Worm (Caenorhabditis elegans) whole organism, L4 larva: ENCODE data around the gene vps-2.
A peak's percentile ranks its signal among the peaks of the same experiment; 100 is the strongest.

Experiments
- F10B5.3 ChIP-seq: sonication (generic microtip); optimal IDR thresholded peaks from 2 replicates; lab custom pipeline; 2016; ENCODE audit warnings: mild to moderate bottlenecking, missing genetic modification characterization, missing compliant biosample characterization
- F26F4.8 ChIP-seq: fragments of 200-800 bp; sonication (Bioruptor generic); conservative IDR thresholded peaks from 2 replicates; pipeline ENCODE4 v1.3.6; 2022; ENCODE audit warnings: missing genetic modification characterization, missing compliant biosample characterization
- F49E8.2 ChIP-seq: sonication (generic microtip); optimal IDR thresholded peaks from 2 replicates; lab custom pipeline; 2016; ENCODE audit warnings: missing compliant biosample characterization, mild to moderate bottlenecking, missing genetic modification characterization, borderline replicate concordance
- Y105C5A.15 ChIP-seq: fragments of 200-800 bp; sonication (Bioruptor generic); IDR thresholded peaks from 2 replicates; pipeline ENCODE4 v1.3.6; 2022; ENCODE audit warnings: missing genetic modification characterization, missing compliant biosample characterization
- Y75B8A.6 ChIP-seq: fragments of 200-800 bp; sonication (Bioruptor generic); IDR thresholded peaks from 2 replicates; pipeline ENCODE4 v1.3.6; 2022; ENCODE audit warnings: missing genetic modification reagents, missing genetic modification characterization, missing compliant biosample characterization
- ZK337.2 ChIP-seq: fragments of 200-800 bp; sonication (Bioruptor generic); IDR thresholded peaks from 2 replicates; pipeline ENCODE4 v1.3.6; 2022; ENCODE audit warnings: missing genetic modification reagents, missing genetic modification characterization, missing compliant biosample characterization
- ceh-28 ChIP-seq: fragments of 150-350 bp; optimal IDR thresholded peaks from 2 replicates; lab custom pipeline; 2014; ENCODE audit warnings: missing biosample characterization, missing genetic modification reagents, missing genetic modification characterization
- daf-12 ChIP-seq: fragments of 150-350 bp; optimal IDR thresholded peaks from 2 replicates; lab custom pipeline; 2014; ENCODE audit warnings: missing biosample characterization, missing genetic modification reagents, missing genetic modification characterization
- daf-16 ChIP-seq, 3 experiments: sonication (generic microtip); optimal IDR thresholded peaks; 2 replicates each; lab custom pipeline; 2016 to 2017; ENCODE audit warnings: missing genetic modification characterization in 3 of 3, missing genetic modification reagents in 3 of 3, mild to moderate bottlenecking in 2 of 3, missing compliant biosample characterization in 2 of 3, missing biosample characterization in 1 of 3, moderate library complexity in 1 of 3
- dmd-8 ChIP-seq: fragments of 200-800 bp; sonication (Bioruptor generic); IDR thresholded peaks from 2 replicates; pipeline ENCODE4 v1.3.6; 2022; ENCODE audit warnings: missing genetic modification characterization, missing compliant biosample characterization
- dpl-1 ChIP-seq: fragments of 150-350 bp; optimal IDR thresholded peaks from 2 replicates; lab custom pipeline; 2014; ENCODE audit warnings: missing biosample characterization, missing genetic modification reagents, missing genetic modification characterization
- duxl-1 ChIP-seq: sonication (generic microtip); optimal IDR thresholded peaks from 2 replicates; lab custom pipeline; 2016; ENCODE audit warnings: mild to moderate bottlenecking, missing genetic modification characterization, moderate library complexity, missing compliant biosample characterization; ENCODE audit not compliant: poor library complexity
- hif-1 ChIP-seq, 2 experiments: sonication (generic microtip); optimal IDR thresholded peaks; 2 replicates each; lab custom pipeline; 2016 to 2017; ENCODE audit warnings: missing compliant biosample characterization in 2 of 2, missing genetic modification characterization in 2 of 2, missing genetic modification reagents in 2 of 2, missing genotype in 2 of 2, mild to moderate bottlenecking in 1 of 2
- hlh-11 ChIP-seq: fragments of 200-800 bp; sonication (Bioruptor generic); optimal IDR thresholded peaks from 2 replicates; lab custom pipeline; 2018; ENCODE audit warnings: mild to moderate bottlenecking, missing genetic modification characterization, missing compliant biosample characterization
- hmg-1.1 ChIP-seq: fragments of 200-800 bp; sonication (Bioruptor generic); IDR thresholded peaks from 2 replicates; pipeline ENCODE4 v1.3.6; 2022; ENCODE audit warnings: missing genetic modification reagents, missing genetic modification characterization, missing compliant biosample characterization
- lim-7 ChIP-seq: fragments of 200-800 bp; sonication (Bioruptor generic); IDR thresholded peaks from 2 replicates; pipeline ENCODE4 v1.3.6; 2022; ENCODE audit warnings: missing genetic modification characterization, missing compliant biosample characterization
- lin-13 ChIP-seq: fragments of 150-350 bp; optimal IDR thresholded peaks from 2 replicates; lab custom pipeline; 2014; ENCODE audit warnings: missing biosample characterization, missing genetic modification reagents, missing genetic modification characterization
- lin-38 ChIP-seq: fragments of 200-800 bp; sonication (Bioruptor generic); IDR thresholded peaks from 2 replicates; pipeline ENCODE4 v1.3.6; 2022; ENCODE audit warnings: missing genetic modification reagents, missing genetic modification characterization, missing compliant biosample characterization
- lin-39 ChIP-seq: fragments of 150-350 bp; optimal IDR thresholded peaks from 2 replicates; lab custom pipeline; 2014; ENCODE audit warnings: missing biosample characterization, missing genetic modification reagents, missing genetic modification characterization
- nhr-102 ChIP-seq: sonication (generic microtip); optimal IDR thresholded peaks from 2 replicates; lab custom pipeline; 2016; ENCODE audit warnings: mild to moderate bottlenecking, missing genetic modification characterization, moderate library complexity, missing compliant biosample characterization
- nhr-42 ChIP-seq: fragments of 200-800 bp; sonication (Bioruptor generic); IDR thresholded peaks from 2 replicates; pipeline ENCODE4 v1.3.6; 2022; ENCODE audit warnings: missing genetic modification characterization, missing compliant biosample characterization
- nhr-76 ChIP-seq: fragments of 150-350 bp; optimal IDR thresholded peaks from 2 replicates; lab custom pipeline; 2014; ENCODE audit warnings: missing biosample characterization, missing genetic modification characterization
- pha-4 ChIP-seq, 2 experiments: fragments of 150-350 bp in 1 of 2; fragments of 200-800 bp in 1 of 2; sonication (Bioruptor generic) in 1 of 2; IDR thresholded peaks in 1 of 2; optimal IDR thresholded peaks in 1 of 2; 2 replicates each; pipeline versions ENCODE4 v1.3.6 to Lab custom; 2014 to 2022; ENCODE audit warnings: missing genetic modification characterization in 2 of 2, missing genetic modification reagents in 2 of 2, missing biosample characterization in 1 of 2, missing compliant biosample characterization in 1 of 2
- pqm-1 ChIP-seq: sonication (generic microtip); optimal IDR thresholded peaks from 2 replicates; lab custom pipeline; 2017; ENCODE audit warnings: missing biosample characterization, missing genetic modification characterization
- sdz-12 ChIP-seq: fragments of 200-800 bp; sonication (Bioruptor generic); optimal IDR thresholded peaks from 2 replicates; lab custom pipeline; 2018; ENCODE audit warnings: mild to moderate bottlenecking, missing genetic modification characterization, missing compliant biosample characterization
- snpc-1.2 ChIP-seq: fragments of 200-800 bp; sonication (Bioruptor generic); IDR thresholded peaks from 2 replicates; pipeline ENCODE4 v1.3.6; 2022; ENCODE audit warnings: missing genetic modification reagents, missing genetic modification characterization, missing compliant biosample characterization
- spr-3 ChIP-seq: fragments of 200-800 bp; sonication (Bioruptor generic); optimal IDR thresholded peaks from 2 replicates; lab custom pipeline; 2018; ENCODE audit warnings: mild to moderate bottlenecking, missing genetic modification characterization, missing compliant biosample characterization
- unc-62 ChIP-seq, 3 experiments: fragments of 150-350 bp in 1 of 3; sonication (generic microtip); optimal IDR thresholded peaks in 2 of 3; peaks in 1 of 3; 1 replicate in 1 of 3; 2 replicates in 2 of 3; lab custom pipeline; 2014 to 2017; ENCODE audit warnings: missing biosample characterization in 3 of 3, missing genetic modification characterization in 3 of 3, missing genetic modification reagents in 3 of 3, missing genotype in 1 of 3
- zfp-2 ChIP-seq: sonication (generic microtip); optimal IDR thresholded peaks from 2 replicates; lab custom pipeline; 2016; ENCODE audit warnings: mild to moderate bottlenecking, missing genetic modification characterization, missing compliant biosample characterization
- zfp-3 ChIP-seq: fragments of 200-800 bp; sonication (Bioruptor generic); conservative IDR thresholded peaks from 2 replicates; pipeline ENCODE4 v1.3.6; 2022; ENCODE audit warnings: missing genetic modification reagents, missing genetic modification characterization, missing compliant biosample characterization
- zip-11 ChIP-seq: fragments of 200-800 bp; sonication (Bioruptor generic); IDR thresholded peaks from 2 replicates; pipeline ENCODE4 v1.3.6; 2022; ENCODE audit warnings: missing genetic modification characterization, missing compliant biosample characterization
- ztf-11 ChIP-seq: fragments of 150-350 bp; optimal IDR thresholded peaks from 2 replicates; lab custom pipeline; 2014; ENCODE audit warnings: missing biosample characterization, missing genetic modification characterization

The vps-2 gene

DNA sequence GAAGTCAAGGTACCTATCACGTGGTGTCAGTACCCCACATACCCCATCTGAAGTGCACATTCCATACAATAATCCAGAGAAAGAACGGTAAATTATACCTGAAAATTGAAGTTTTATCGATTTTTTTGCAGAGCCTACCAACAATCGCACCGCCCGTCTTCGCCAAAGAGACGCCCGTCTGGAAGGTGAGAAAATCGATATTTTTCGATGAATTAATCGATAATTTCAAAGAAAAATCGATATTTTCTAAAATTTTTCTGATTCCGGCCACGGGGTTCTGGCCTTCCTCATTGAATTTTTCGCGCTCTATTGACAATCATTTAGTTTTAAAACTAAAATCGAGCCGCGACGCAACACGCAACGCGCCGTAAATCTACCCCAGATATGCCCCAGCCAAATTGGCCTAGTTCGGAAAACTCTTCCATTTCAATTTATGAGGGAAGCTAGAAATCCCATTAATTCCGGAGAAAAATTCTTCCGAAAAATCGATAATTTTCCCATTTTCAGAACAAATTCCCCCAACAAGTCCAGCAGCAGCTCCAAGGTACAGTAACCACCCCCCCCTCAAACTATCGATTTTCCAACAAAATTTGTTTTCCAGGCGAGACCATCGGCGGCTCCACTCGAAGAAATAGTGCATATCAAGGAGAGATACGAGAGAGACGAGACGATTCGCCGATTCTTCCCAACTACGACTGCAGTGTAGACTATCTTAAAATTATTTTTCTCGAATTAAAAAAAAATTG lies 1.4 kb downstream of the vps-2 start:
- peak; percentile 42 for TF ChIP-seq F10B5.3 (tag; lab: Kevin White, UChicago)
- no peak for TF ChIP-seq zfp-3 (GFP tag; lab: Robert Waterston, UW)
- no peak for TF ChIP-seq daf-12 (tag; lab: Kevin White, UChicago)
- no peak for TF ChIP-seq dpl-1 (GFP tag; lab: Kevin White, UChicago)
- TF ChIP-seq ztf-11 (tag; lab: Kevin White, UChicago): no peak
- no peak for TF ChIP-seq lim-7
- no peak for TF ChIP-seq ZK337.2 (GFP tag; lab: Robert Waterston, UW)
- TF ChIP-seq nhr-76 (tag; lab: Kevin White, UChicago): no peak
- 0 out of 2 replicates have a peak, but pooled peaks have one; percentile 26 for TF ChIP-seq pha-4 (GFP tag; IDR thresholded peaks at IDR 0.05; lab: Robert Waterston, UW)
- TF ChIP-seq pha-4 (tag; optimal IDR thresholded peaks at IDR 0.05; lab: Kevin White, UChicago): no peak
- TF ChIP-seq nhr-102 (tag; lab: Kevin White, UChicago): peak; percentile 40
- TF ChIP-seq zip-11 (GFP tag; lab: Robert Waterston, UW): no peak
- no peak for TF ChIP-seq dmd-8 (GFP tag; lab: Robert Waterston, UW)
- peak; percentile 87 for TF ChIP-seq ceh-28
- no peak for TF ChIP-seq pqm-1
- no peak for TF ChIP-seq Y105C5A.15
- TF ChIP-seq daf-16 (GFP tag; optimal IDR thresholded peaks at IDR 0.05; lab: Kevin White, UChicago): no peak
- peak; percentile 22 for TF ChIP-seq daf-16 (tag; optimal IDR thresholded peaks at IDR 0.05; lab: Kevin White, UChicago)
- TF ChIP-seq nhr-42 (GFP tag; lab: Robert Waterston, UW): 0 out of 2 replicates have a peak, but pooled peaks have one; percentile 41
- peak; percentile 71 for TF ChIP-seq lin-38 (GFP tag; lab: Robert Waterston, UW)
- TF ChIP-seq snpc-1.2 (GFP tag; lab: Robert Waterston, UW): 0 out of 2 replicates have a peak, but pooled peaks have one; percentile 26
- no peak for TF ChIP-seq zfp-2
- TF ChIP-seq Y75B8A.6 (GFP tag; lab: Robert Waterston, UW): no peak
- TF ChIP-seq hlh-11 (tag; lab: Kevin White, UChicago): no peak

ce11 chrII:12764476-12764875 lies 3.5 kb downstream of the vps-2 start:
- TF ChIP-seq unc-62 (GFP tag; optimal IDR thresholded peaks at IDR 0.05 in 1 of 2; lab: Kevin White, UChicago) (peak in 1 of 2 experiments; percentile 77), unc-62 (tag; optimal IDR thresholded peaks at IDR 0.05; lab: Kevin White, UChicago) (no peak), spr-3 (GFP tag; lab: Kevin White, UChicago) (no peak)
- TF ChIP-seq, all 104 proteins: peak for 1

DNA sequence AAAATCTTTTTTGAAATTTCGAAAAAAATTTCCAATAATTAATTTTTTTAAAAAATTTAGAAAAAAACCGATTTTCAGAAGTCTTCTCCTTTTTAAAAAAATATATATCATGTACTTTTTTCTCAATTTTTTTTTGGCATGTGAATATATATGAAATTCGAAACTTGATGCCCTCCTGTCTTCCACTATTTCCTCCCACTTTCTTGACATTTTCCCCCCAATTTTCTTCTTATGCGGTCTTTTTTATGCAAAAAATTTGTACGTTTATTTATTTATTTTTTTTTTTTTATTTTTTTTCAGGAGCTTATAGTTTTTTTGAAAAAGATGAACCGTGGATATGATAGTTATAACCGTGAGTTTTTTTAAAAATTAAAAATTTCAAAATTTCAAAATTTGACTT lies 7.5 kb downstream of the vps-2 start, which contains the start of gene cnp-2:
TSS of gene cnp-2 (plus strand) at position 301 of the 400 bp plus-strand sequence.
- TF ChIP-seq lin-13 (GFP tag; lab: Kevin White, UChicago): no peak
- no peak for TF ChIP-seq snpc-1.2 (GFP tag; lab: Robert Waterston, UW)
- no peak for TF ChIP-seq zfp-3 (GFP tag; lab: Robert Waterston, UW)
- no peak for TF ChIP-seq daf-16 (GFP tag; optimal IDR thresholded peaks at IDR 0.05; lab: Kevin White, UChicago)
- TF ChIP-seq daf-16 (tag; optimal IDR thresholded peaks at IDR 0.05; lab: Kevin White, UChicago): no peak
- TF ChIP-seq F49E8.2: no peak
- TF ChIP-seq hif-1 (tag; optimal IDR thresholded peaks at IDR 0.05; lab: Kevin White, UChicago): no peak
- TF ChIP-seq sdz-12 (GFP tag; lab: Kevin White, UChicago): no peak
- no peak for TF ChIP-seq F26F4.8 (GFP tag; lab: Robert Waterston, UW)
- no peak for TF ChIP-seq hlh-11 (tag; lab: Kevin White, UChicago)
- TF ChIP-seq hmg-1.1 (GFP tag; lab: Robert Waterston, UW): no peak
- no peak for TF ChIP-seq lin-39
- no peak for TF ChIP-seq F10B5.3 (tag; lab: Kevin White, UChicago)
- no peak for TF ChIP-seq duxl-1 (tag; lab: Kevin White, UChicago)
- no peak for TF ChIP-seq zfp-2
